Fruit fly (Drosophila melanogaster): ENCODE measurements around the gene CG12535.

Gene CG12535

DNA sequence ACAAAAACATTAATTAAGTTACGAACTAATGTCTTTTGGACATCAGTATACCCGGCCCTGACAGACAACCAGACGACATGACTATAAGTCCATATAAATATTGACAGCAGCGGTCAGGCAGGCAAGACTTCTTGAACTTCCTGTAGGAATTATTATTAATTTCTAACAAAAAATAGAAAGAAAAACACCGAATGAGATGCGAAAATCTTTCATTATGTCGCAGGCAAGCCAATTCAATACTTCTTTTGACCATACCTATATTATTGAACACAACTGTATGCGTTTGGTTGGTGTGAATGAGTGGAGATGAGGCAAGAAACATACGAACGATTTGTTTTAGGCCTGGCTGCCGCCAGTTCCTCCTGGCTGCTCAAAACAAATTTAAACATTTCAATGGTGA lies 23.8 kb downstream of the CG12535 start (continued):
- TF ChIP-seq Dip3 (GFP tag; optimal IDR thresholded peaks at IDR 0.05) (peak; percentile 74), CG8924 (tag; optimal IDR thresholded peaks at IDR 0.05) (peak; percentile 82), CG16863 (GFP tag; optimal IDR thresholded peaks at IDR 0.05) (peak; percentile 76), pho (GFP tag; optimal IDR thresholded peaks at IDR 0.05) (peak; percentile 46), exex (tag; optimal IDR thresholded peaks at IDR 0.05) (peak; percentile 27), CG2202 (tag; optimal IDR thresholded peaks at IDR 0.05) (peak; percentile 49), CG7987 (GFP tag; optimal IDR thresholded peaks at IDR 0.05) (peak; percentile 67), zfh2 (GFP tag; optimal IDR thresholded peaks at IDR 0.05) (peak; percentile 53), CG14667 (GFP tag; IDR thresholded peaks at IDR 0.05) (peak; percentile 67), ATbp (GFP tag; optimal IDR thresholded peaks at IDR 0.05) (peak; percentile 79), aop (GFP tag; IDR thresholded peaks at IDR 0.05) (no peak), B-H1 (GFP tag; IDR thresholded peaks at IDR 0.05) (peak; percentile 79), slou (GFP tag; optimal IDR thresholded peaks at IDR 0.05) (peak; percentile 42), Hr39 (optimal IDR thresholded peaks at IDR 0.05) (no peak), CG1233 (GFP tag; optimal IDR thresholded peaks at IDR 0.05) (peak; percentile 63), CG12219 (GFP tag; optimal IDR thresholded peaks at IDR 0.05) (peak; percentile 84), vvl (GFP tag; IDR thresholded peaks at IDR 0.05) (peak; percentile 91), Atf6 (GFP tag; IDR thresholded peaks at IDR 0.05) (peak; percentile 83), CG18262 (tag; optimal IDR thresholded peaks at IDR 0.05) (peak; percentile 81), Aef1 (GFP tag; IDR thresholded peaks at IDR 0.05) (peak; percentile 74), gsb (GFP tag; IDR thresholded peaks at IDR 0.05) (peak; percentile 46), z (GFP tag; IDR thresholded peaks at IDR 0.05) (no peak), pnt (GFP tag; optimal IDR thresholded peaks at IDR 0.05) (peak; percentile 73), shn (GFP tag; optimal IDR thresholded peaks at IDR 0.05) (peak; percentile 49), CG10209 (GFP tag; optimal IDR thresholded peaks at IDR 0.05) (peak; percentile 82), CG7357 (GFP tag; IDR thresholded peaks at IDR 0.05) (peak; percentile 66; the same call in 2 of the 3 replicates), CG6765 (GFP tag; optimal IDR thresholded peaks at IDR 0.05) (peak; percentile 49), CTCF (GFP tag; optimal IDR thresholded peaks at IDR 0.05) (peak; percentile 44), CG3847 (GFP tag; IDR thresholded peaks at IDR 0.05) (peak; percentile 69; the same call in 1 of the 2 replicates), hth (optimal IDR thresholded peaks at IDR 0.05) (no peak), CG14014 (GFP tag; IDR thresholded peaks at IDR 0.05) (peak; percentile 79), Hmr (GFP tag; optimal IDR thresholded peaks at IDR 0.05) (peak; percentile 78), CG15073 (GFP tag; optimal IDR thresholded peaks at IDR 0.05) (peak; percentile 21), dpn (GFP tag; optimal IDR thresholded peaks at IDR 0.05) (peak; percentile 82 to 85), CG10979 (tag; optimal IDR thresholded peaks at IDR 0.05) (peak; percentile 75), Mad (GFP tag; optimal IDR thresholded peaks at IDR 0.05) (peak; percentile 58), tio (GFP tag; optimal IDR thresholded peaks at IDR 0.05) (peak; percentile 63), CG13894 (tag; optimal IDR thresholded peaks at IDR 0.05) (no peak), Oaz (GFP tag; IDR thresholded peaks at IDR 0.05) (peak; percentile 79), ERR (GFP tag; optimal IDR thresholded peaks at IDR 0.05) (peak; percentile 46), NC2β (GFP tag; optimal IDR thresholded peaks at IDR 0.05) (peak; percentile 70), chinmo (GFP tag; IDR thresholded peaks at IDR 0.05; ENCODE audit: partially characterized antibody) (no peak), CG8359 (GFP tag; optimal IDR thresholded peaks at IDR 0.05; ENCODE audit: borderline replicate concordance) (peak; percentile 43), Nf-YC (tag; optimal IDR thresholded peaks at IDR 0.05) (peak; percentile 31), CG3995 (GFP tag; optimal IDR thresholded peaks at IDR 0.05) (peak; percentile 29), wor (GFP tag; IDR thresholded peaks at IDR 0.05) (peak; percentile 70), Antp (GFP tag; optimal IDR thresholded peaks at IDR 0.05) (peak; percentile 60), emc (GFP tag; optimal IDR thresholded peaks at IDR 0.05) (no peak), CG10267 (tag; optimal IDR thresholded peaks at IDR 0.05) (peak; percentile 74), CG15514 (GFP tag; optimal IDR thresholded peaks at IDR 0.05) (peak; percentile 66), CG2875 (GFP tag; optimal IDR thresholded peaks at IDR 0.05) (peak; percentile 73), CG8478 (optimal IDR thresholded peaks at IDR 0.05) (no peak), CG9876 (GFP tag; optimal IDR thresholded peaks at IDR 0.05) (peak; percentile 49)
